Fruit fly (Drosophila melanogaster) S2 (cell line): ENCODE measurements around the gene CG33268.

Source experiments
- CG8478 ChIP-seq: fragments of >200 bp; optimal IDR thresholded peaks from 2 replicates; lab custom pipeline; 2018
- CTCF ChIP-seq, 2 experiments: fragments of >200 bp; optimal IDR thresholded peaks; 2 replicates each; lab custom pipeline; 2018

The CG33268 gene

dm6 chr3L:11553672-11554068 is 37.4 kb downstream of the CG33268 start:
- TF ChIP-seq CTCF (optimal IDR thresholded peaks at IDR 0.05; lab: Kevin White, UChicago) (no peak), CG8478 (lab: Kevin White, UChicago) (no peak)

DNA sequence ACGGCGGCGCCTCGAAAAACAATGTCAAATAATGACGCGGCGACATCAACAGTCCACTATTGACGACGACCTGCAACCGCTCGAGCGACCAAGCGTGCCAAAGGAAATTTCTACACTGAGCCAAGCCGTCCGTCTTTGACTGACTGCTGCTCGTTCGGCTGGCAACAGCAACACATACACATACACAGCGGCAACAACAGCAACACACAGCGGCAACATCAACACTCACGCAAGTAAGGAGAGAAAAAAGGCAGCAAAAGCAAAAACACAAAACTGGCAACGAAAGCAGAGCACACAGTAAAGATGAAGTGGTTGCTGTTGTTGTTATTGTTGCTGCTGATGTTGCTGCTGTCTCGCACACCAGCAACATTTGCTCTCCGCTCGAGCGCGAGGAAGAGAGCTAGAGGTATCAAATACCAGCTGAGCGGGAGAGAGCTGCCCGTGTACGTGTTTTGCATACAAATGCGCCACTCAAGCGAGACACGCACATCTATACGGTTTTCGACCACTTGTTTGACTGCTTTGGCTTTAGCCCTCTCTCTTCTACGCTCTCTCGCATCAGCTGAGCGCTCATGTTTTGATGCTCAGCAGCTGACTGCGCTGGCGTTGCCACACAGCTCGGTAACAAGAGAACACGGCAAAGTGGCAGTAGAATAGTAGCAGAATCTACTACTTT is 37.9 kb downstream of the CG33268 start:
- TF ChIP-seq CG8478 (lab: Kevin White, UChicago), result no peak
- no peak for TF ChIP-seq CTCF (optimal IDR thresholded peaks at IDR 0.05; lab: Kevin White, UChicago)

DNA sequence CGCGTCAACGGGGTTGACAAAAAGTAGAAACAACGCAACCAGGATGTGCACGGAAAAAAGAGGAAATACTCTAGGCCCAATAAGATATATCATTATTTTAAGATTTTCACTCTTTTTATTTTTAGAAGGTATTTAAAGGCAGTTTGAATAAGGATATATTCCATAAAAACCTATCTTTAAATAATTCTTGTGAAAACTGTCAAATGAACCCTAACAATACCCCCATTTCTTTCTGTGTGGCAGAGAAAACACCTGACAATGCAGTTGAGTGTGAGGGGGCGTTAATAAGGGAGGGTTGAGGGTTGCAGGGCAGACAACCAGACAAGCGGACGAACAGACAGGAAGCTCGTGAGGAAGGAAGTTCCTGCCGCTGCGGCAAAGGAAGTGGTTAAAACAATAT is 39.1 kb downstream of the CG33268 start:
- no peak for TF ChIP-seq CG8478 (lab: Kevin White, UChicago)
- no peak for TF ChIP-seq CTCF (optimal IDR thresholded peaks at IDR 0.05; lab: Kevin White, UChicago)

dm6 chr3L:11550359-11551056 is 40.5 kb downstream of the CG33268 start:
- TF ChIP-seq CTCF (optimal IDR thresholded peaks at IDR 0.05; lab: Kevin White, UChicago), result no peak
- TF ChIP-seq CG8478 (lab: Kevin White, UChicago), result no peak

- TF ChIP-seq CG8478 (lab: Kevin White, UChicago), result no peak
- TF ChIP-seq CTCF (optimal IDR thresholded peaks at IDR 0.05; lab: Kevin White, UChicago), result no peak
These were observed 41.6 kb downstream of the CG33268 start for dm6 chr3L:11549432-11549831.

DNA sequence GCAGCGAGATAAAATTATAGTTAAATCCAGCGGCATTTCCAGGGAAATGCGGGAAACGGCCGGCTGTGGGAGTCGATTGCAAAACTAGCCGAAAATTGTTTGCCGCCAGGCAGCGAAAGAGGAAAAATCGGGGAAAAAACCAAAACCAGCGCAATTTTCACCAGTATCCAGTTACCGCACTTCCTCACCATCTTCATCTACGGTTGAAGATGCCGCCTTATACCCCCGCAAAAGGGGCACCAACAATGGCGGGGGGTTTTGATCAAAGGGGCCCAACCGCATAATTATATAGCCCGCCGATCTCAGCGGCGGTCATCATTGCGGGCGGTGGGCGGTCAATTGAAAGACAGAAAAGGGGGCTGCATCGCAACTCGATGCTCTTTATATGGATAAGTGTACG is 43.0 kb downstream of the CG33268 start:
- no peak for TF ChIP-seq CG8478 (lab: Kevin White, UChicago)
- TF ChIP-seq CTCF (optimal IDR thresholded peaks at IDR 0.05; lab: Kevin White, UChicago), result no peak

DNA sequence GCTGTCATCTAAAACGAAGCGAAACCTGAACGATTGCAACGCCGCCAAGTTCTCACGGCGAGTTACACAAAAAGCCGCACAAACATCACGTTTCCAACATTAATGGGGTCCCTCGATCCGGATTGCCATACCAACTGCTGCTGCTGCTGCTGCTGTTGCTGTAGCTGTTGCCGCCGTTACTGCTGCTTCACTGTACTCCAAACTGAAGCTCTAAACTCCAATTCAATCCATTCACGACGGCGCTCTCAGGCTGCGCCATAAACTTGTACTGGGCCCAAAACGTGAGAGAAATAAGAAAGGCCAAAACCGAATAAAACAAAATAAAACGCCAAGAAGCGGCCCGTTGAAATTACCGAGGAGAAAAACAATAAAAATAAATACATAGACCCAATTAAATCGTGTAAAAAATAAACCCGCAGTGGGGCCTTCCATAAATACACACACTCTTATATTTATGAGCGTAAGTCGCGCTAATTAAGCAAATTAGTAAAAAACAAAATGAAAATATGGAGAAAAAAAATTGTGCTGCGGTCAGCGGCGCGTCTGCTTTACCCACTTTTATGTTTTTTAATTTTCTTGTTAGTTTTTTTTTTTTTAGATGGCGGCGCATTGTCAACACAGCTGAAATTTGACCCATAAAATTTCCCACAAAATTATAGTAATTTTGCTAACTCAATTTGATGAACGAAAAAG is 43.6 kb downstream of the CG33268 start:
- TF ChIP-seq CG8478 (lab: Kevin White, UChicago) (no peak), CTCF (optimal IDR thresholded peaks at IDR 0.05; lab: Kevin White, UChicago) (no peak)

- TF ChIP-seq CTCF (optimal IDR thresholded peaks at IDR 0.05; lab: Kevin White, UChicago), result no peak
- no peak for TF ChIP-seq CG8478 (lab: Kevin White, UChicago)
These were observed 47.2 kb downstream of the CG33268 start for dm6 chr3L:11543681-11544299.

dm6 chr3L:11542948-11543347 is 48.1 kb downstream of the CG33268 start:
- no peak for TF ChIP-seq CG8478 (lab: Kevin White, UChicago)
- TF ChIP-seq CTCF (optimal IDR thresholded peaks at IDR 0.05; lab: Kevin White, UChicago), result no peak

- TF ChIP-seq CTCF (optimal IDR thresholded peaks at IDR 0.05; lab: Kevin White, UChicago) (no peak), CG8478 (lab: Kevin White, UChicago) (no peak)
These were observed 48.6 kb downstream of the CG33268 start for dm6 chr3L:11542437-11542836.
